Worm (Caenorhabditis elegans) whole organism, L1 larva: ENCODE measurements around the gene ckb-1.

Source experiments
- C04F5.9 ChIP-seq: sonication (generic microtip); optimal IDR thresholded peaks from 2 replicates; lab custom pipeline; 2016; ENCODE audit warnings: missing genetic modification characterization, missing compliant biosample characterization
- F16B12.6 ChIP-seq: fragments of 150-350 bp; optimal IDR thresholded peaks from 2 replicates; lab custom pipeline; 2014; ENCODE audit warnings: missing biosample characterization, missing genetic modification characterization
- aha-1 ChIP-seq: fragments of 150-350 bp; optimal IDR thresholded peaks from 2 replicates; lab custom pipeline; 2014; ENCODE audit warnings: missing biosample characterization, missing genetic modification characterization
- ama-1 ChIP-seq: fragments of 150-350 bp; optimal IDR thresholded peaks from 2 replicates; lab custom pipeline; 2014
- blmp-1 ChIP-seq: fragments of 150-350 bp; optimal IDR thresholded peaks from 2 replicates; lab custom pipeline; 2014; ENCODE audit warnings: missing biosample characterization, missing genetic modification characterization
- ceh-63 ChIP-seq: fragments of 200-800 bp; sonication (Bioruptor generic); optimal IDR thresholded peaks from 2 replicates; lab custom pipeline; 2018; ENCODE audit warnings: mild to moderate bottlenecking, missing genetic modification characterization, missing compliant biosample characterization
- ceh-82 ChIP-seq, 3 experiments: fragments of 150-350 bp in 1 of 3; sonication (generic microtip) in 2 of 3; optimal IDR thresholded peaks; 2 replicates each; lab custom pipeline; 2014 to 2017; ENCODE audit warnings: missing biosample characterization in 3 of 3, missing genetic modification characterization in 3 of 3
- ceh-88 ChIP-seq: fragments of 200-800 bp; sonication (Bioruptor generic); IDR thresholded peaks from 2 replicates; pipeline ENCODE4 v1.3.6; 2022; ENCODE audit warnings: missing genetic modification characterization, missing compliant biosample characterization
- ceh-90 ChIP-seq: sonication (generic microtip); optimal IDR thresholded peaks from 2 replicates; lab custom pipeline; 2016; ENCODE audit warnings: missing genetic modification characterization, missing compliant biosample characterization
- dpl-1 ChIP-seq, 3 experiments: fragments of 150-350 bp in 2 of 3; sonication (generic microtip) in 1 of 3; optimal IDR thresholded peaks; 2 replicates each; lab custom pipeline; 2014 to 2017; ENCODE audit warnings: missing biosample characterization in 3 of 3, missing genetic modification characterization in 3 of 3, missing genetic modification reagents in 3 of 3
- dsc-1 ChIP-seq: sonication (generic microtip); optimal IDR thresholded peaks from 2 replicates; lab custom pipeline; 2016; ENCODE audit warnings: mild to moderate bottlenecking, missing genetic modification characterization, missing compliant biosample characterization
- efl-1 ChIP-seq, 4 experiments: fragments of 150-350 bp; optimal IDR thresholded peaks in 3 of 4; peaks in 1 of 4; 1 replicate in 1 of 4; 2 replicates in 3 of 4; lab custom pipeline; 2014; ENCODE audit warnings: missing biosample characterization in 2 of 4, missing genetic modification characterization in 2 of 4, missing genetic modification reagents in 2 of 4
- egl-13 ChIP-seq: sonication (generic microtip); optimal IDR thresholded peaks from 2 replicates; lab custom pipeline; 2016; ENCODE audit warnings: missing genotype, missing genetic modification reagents, missing genetic modification characterization, missing compliant biosample characterization
- elt-2 ChIP-seq: sonication (generic microtip); optimal IDR thresholded peaks from 2 replicates; lab custom pipeline; 2016; ENCODE audit warnings: missing genetic modification characterization, mild to moderate bottlenecking, inconsistent platforms, missing compliant biosample characterization, missing genetic modification reagents
- elt-3 ChIP-seq, 6 experiments: fragments of 150-350 bp in 1 of 6; sonication (generic microtip); optimal IDR thresholded peaks; 2 replicates each; lab custom pipeline; 2017 to 2018; ENCODE audit warnings: missing biosample characterization in 6 of 6, missing genetic modification characterization in 6 of 6, inconsistent platforms in 1 of 6
- fkh-4 ChIP-seq: sonication (generic microtip); optimal IDR thresholded peaks from 2 replicates; lab custom pipeline; 2016; ENCODE audit warnings: missing compliant biosample characterization, missing genetic modification characterization, borderline replicate concordance
- grh-1 ChIP-seq: fragments of 200-800 bp; sonication (Bioruptor generic); IDR thresholded peaks from 2 replicates; pipeline ENCODE4 v1.3.6; 2022; ENCODE audit warnings: missing genetic modification reagents, missing genetic modification characterization, missing compliant biosample characterization
- hlh-4 ChIP-seq: sonication (generic microtip); optimal IDR thresholded peaks from 2 replicates; lab custom pipeline; 2016; ENCODE audit warnings: mild to moderate bottlenecking, missing genetic modification characterization, missing compliant biosample characterization
- isw-1 ChIP-seq: fragments of 200-800 bp; sonication (Bioruptor generic); IDR thresholded peaks from 2 replicates; pipeline ENCODE4 v1.3.6; 2022; ENCODE audit warnings: missing genetic modification characterization, missing compliant biosample characterization
- lin-13 ChIP-seq: fragments of 150-350 bp; optimal IDR thresholded peaks from 2 replicates; lab custom pipeline; 2014; ENCODE audit warnings: missing biosample characterization, missing genetic modification reagents, missing genetic modification characterization
- lin-14 ChIP-seq: fragments of 200-800 bp; sonication (Bioruptor generic); optimal IDR thresholded peaks from 2 replicates; lab custom pipeline; 2018; ENCODE audit warnings: mild to moderate bottlenecking, missing genetic modification characterization, moderate library complexity, missing compliant biosample characterization
- lir-3 ChIP-seq: sonication (generic microtip); optimal IDR thresholded peaks from 2 replicates; lab custom pipeline; 2016; ENCODE audit warnings: mild to moderate bottlenecking, missing genetic modification characterization, moderate library complexity, missing compliant biosample characterization; ENCODE audit not compliant: poor library complexity
- mep-1 ChIP-seq: fragments of 150-350 bp; optimal IDR thresholded peaks from 2 replicates; lab custom pipeline; 2014; ENCODE audit warnings: missing biosample characterization, missing genetic modification characterization
- nhr-11 ChIP-seq: fragments of 150-350 bp; optimal IDR thresholded peaks from 2 replicates; lab custom pipeline; 2014; ENCODE audit warnings: missing biosample characterization, missing genetic modification characterization
- nhr-12 ChIP-seq: sonication (generic microtip); optimal IDR thresholded peaks from 2 replicates; lab custom pipeline; 2017; ENCODE audit warnings: missing biosample characterization, missing genetic modification characterization
- nhr-19 ChIP-seq: fragments of 200-800 bp; sonication (Bioruptor generic); conservative IDR thresholded peaks from 2 replicates; pipeline ENCODE4 v1.3.6; 2022; ENCODE audit warnings: missing genetic modification characterization, missing compliant biosample characterization
- nhr-20 ChIP-seq: sonication (generic microtip); optimal IDR thresholded peaks from 2 replicates; lab custom pipeline; 2016; ENCODE audit warnings: mild to moderate bottlenecking, missing genetic modification characterization, missing compliant biosample characterization
- nhr-28 ChIP-seq: fragments of 150-350 bp; optimal IDR thresholded peaks from 2 replicates; lab custom pipeline; 2014; ENCODE audit warnings: missing biosample characterization, missing genetic modification characterization
- nhr-47 ChIP-seq: sonication (generic microtip); optimal IDR thresholded peaks from 2 replicates; lab custom pipeline; 2016; ENCODE audit warnings: mild to moderate bottlenecking, missing genetic modification characterization, moderate library complexity, missing compliant biosample characterization
- nhr-71 ChIP-seq: sonication (generic microtip); optimal IDR thresholded peaks from 2 replicates; lab custom pipeline; 2016; ENCODE audit warnings: mild to moderate bottlenecking, missing genetic modification characterization, moderate library complexity, missing compliant biosample characterization
- nhr-76 ChIP-seq: sonication (generic microtip); optimal IDR thresholded peaks from 2 replicates; lab custom pipeline; 2017; ENCODE audit warnings: missing biosample characterization, missing genetic modification characterization
- nhr-77 ChIP-seq: fragments of 150-350 bp; optimal IDR thresholded peaks from 2 replicates; lab custom pipeline; 2014; ENCODE audit warnings: missing biosample characterization, missing genetic modification characterization
- nhr-90 ChIP-seq: sonication (generic microtip); optimal IDR thresholded peaks from 2 replicates; lab custom pipeline; 2016; ENCODE audit warnings: mild to moderate bottlenecking, missing genetic modification characterization, missing compliant biosample characterization; ENCODE audit not compliant: poor library complexity
- pag-3 ChIP-seq: sonication (generic microtip); optimal IDR thresholded peaks from 2 replicates; lab custom pipeline; 2017; ENCODE audit warnings: missing genetic modification characterization, mild to moderate bottlenecking, missing compliant biosample characterization, antibody characterized with exemption, borderline replicate concordance; ENCODE audit not compliant: insufficient read depth
- pqm-1 ChIP-seq: sonication (generic microtip); optimal IDR thresholded peaks from 3 replicates; lab custom pipeline; 2017; ENCODE audit warnings: missing biosample characterization, missing genetic modification characterization
- rnt-1 ChIP-seq: sonication (generic microtip); optimal IDR thresholded peaks from 2 replicates; lab custom pipeline; 2016; ENCODE audit warnings: mild to moderate bottlenecking, missing genetic modification characterization, moderate library complexity, missing compliant biosample characterization
- skn-1 ChIP-seq: fragments of 150-350 bp; optimal IDR thresholded peaks from 2 replicates; lab custom pipeline; 2014; ENCODE audit warnings: missing biosample characterization, missing genetic modification characterization
- snpc-4 ChIP-seq: fragments of 150-350 bp; optimal IDR thresholded peaks from 2 replicates; lab custom pipeline; 2014; ENCODE audit warnings: missing biosample characterization, missing genetic modification characterization
- sox-4 ChIP-seq: sonication (generic microtip); optimal IDR thresholded peaks from 2 replicates; lab custom pipeline; 2016; ENCODE audit warnings: missing genetic modification characterization, missing compliant biosample characterization
- sptf-1 ChIP-seq: fragments of 150-350 bp; optimal IDR thresholded peaks from 2 replicates; lab custom pipeline; 2014; ENCODE audit warnings: missing biosample characterization, missing genetic modification characterization
- swsn-7 ChIP-seq: sonication (generic microtip); optimal IDR thresholded peaks from 2 replicates; lab custom pipeline; 2016; ENCODE audit warnings: missing genetic modification characterization, missing compliant biosample characterization
- unc-86 ChIP-seq: sonication (generic microtip); optimal IDR thresholded peaks from 2 replicates; lab custom pipeline; 2016; ENCODE audit warnings: missing genetic modification characterization, missing compliant biosample characterization
- xbp-1 ChIP-seq: sonication (generic microtip); optimal IDR thresholded peaks from 2 replicates; lab custom pipeline; 2016; ENCODE audit warnings: missing genetic modification characterization, missing compliant biosample characterization
- zag-1 ChIP-seq: fragments of 150-350 bp; optimal IDR thresholded peaks from 2 replicates; lab custom pipeline; 2014; ENCODE audit warnings: missing biosample characterization, missing genetic modification characterization
- zip-4 ChIP-seq: fragments of 200-800 bp; sonication (Bioruptor generic); optimal IDR thresholded peaks from 2 replicates; lab custom pipeline; 2018; ENCODE audit warnings: mild to moderate bottlenecking, missing genetic modification characterization, moderate library complexity, missing compliant biosample characterization
- ztf-11 ChIP-seq, 2 experiments: sonication (generic microtip); optimal IDR thresholded peaks; 2 replicates each; lab custom pipeline; 2016 to 2017; ENCODE audit warnings: missing genetic modification characterization in 2 of 2, missing biosample characterization in 1 of 2, missing compliant biosample characterization in 1 of 2

Gene ckb-1

DNA sequence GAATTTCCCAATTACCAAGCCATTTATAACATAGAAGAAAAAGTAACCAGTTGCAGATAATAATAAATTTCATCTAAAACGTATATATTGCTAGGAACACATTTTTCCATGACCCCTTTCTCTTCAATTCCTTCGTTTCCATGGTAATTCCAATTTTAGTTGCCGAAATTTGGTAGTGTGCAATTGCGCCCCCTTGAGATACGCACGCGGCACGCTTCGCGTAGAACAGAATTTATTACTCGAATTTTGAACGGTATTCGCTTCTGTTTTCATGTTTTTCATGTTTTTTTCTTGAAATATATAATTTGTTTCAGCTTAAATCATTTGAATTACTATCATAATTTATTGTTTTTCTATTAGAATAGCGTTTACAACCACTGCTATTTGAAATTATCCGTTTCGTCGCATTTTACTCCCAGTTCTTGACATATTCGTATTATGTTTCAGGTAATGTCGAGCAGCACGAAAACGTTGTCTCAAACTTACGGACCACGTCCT, 39.3 kb downstream of the ckb-1 start, which contains the start of the genes R07E5.17 and snfc-5 (continued):
- no peak for TF ChIP-seq nhr-76 (tag; lab: Kevin White, UChicago)
- TF ChIP-seq nhr-47 (tag; lab: Kevin White, UChicago) = no peak
- no peak for TF ChIP-seq pqm-1
- no peak for TF ChIP-seq ceh-63 (GFP tag; lab: Kevin White, UChicago)
- TF ChIP-seq isw-1 (GFP tag; lab: Robert Waterston, UW) = no peak
- peak; percentile 51 to 59 for TF ChIP-seq efl-1 (optimal IDR thresholded peaks at IDR 0.05; lab: Kevin White, UChicago)
- peak; percentile 46 to 68 for TF ChIP-seq efl-1 (GFP tag; optimal IDR thresholded peaks at IDR 0.05 in 1 of 2; lab: Kevin White, UChicago)
- TF ChIP-seq ztf-11 (tag; optimal IDR thresholded peaks at IDR 0.05; lab: Kevin White, UChicago) = no peak
- no peak for TF ChIP-seq egl-13 (tag; lab: Kevin White, UChicago)
- no peak for TF ChIP-seq nhr-90 (tag; lab: Kevin White, UChicago)
- no peak for TF ChIP-seq dsc-1 (tag; lab: Kevin White, UChicago)
- no peak for TF ChIP-seq aha-1
- peak; percentile 15 for TF ChIP-seq xbp-1 (tag; lab: Kevin White, UChicago)
- no peak for TF ChIP-seq zag-1 (tag; lab: Kevin White, UChicago)
- TF ChIP-seq lin-13 = no peak
- TF ChIP-seq elt-2 = no peak
- TF ChIP-seq nhr-11 (tag; lab: Kevin White, UChicago) = no peak
- TF ChIP-seq snpc-4 (tag; lab: Kevin White, UChicago) = peak; percentile 18
- no peak for TF ChIP-seq grh-1 (GFP tag; lab: Robert Waterston, UW)
- TF ChIP-seq nhr-19 (GFP tag; lab: Robert Waterston, UW) = no peak
- TF ChIP-seq sox-4 (tag; lab: Kevin White, UChicago) = no peak

DNA sequence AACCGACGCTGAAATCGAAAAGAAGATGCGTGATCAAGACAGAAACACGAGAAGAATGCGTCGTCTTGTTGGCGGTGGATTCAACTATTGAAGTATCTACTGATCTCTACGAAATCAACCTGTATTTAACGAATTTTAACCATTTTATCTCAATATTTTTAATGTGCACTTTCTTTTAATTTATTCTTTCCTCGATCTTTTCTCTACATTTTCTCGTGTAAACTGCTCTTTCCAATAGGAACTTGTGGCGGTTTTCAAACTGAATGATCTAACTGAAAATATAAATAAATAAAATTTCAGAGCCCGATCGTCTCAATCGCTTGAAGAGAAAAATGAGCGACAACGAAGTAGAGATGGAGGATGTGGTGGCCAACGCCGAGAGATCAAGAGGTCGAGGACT, 40.9 kb downstream of the ckb-1 start, which contains the start of gene rnp-4:
rnp-4 (plus strand) TSS at position 301 of the 400 bp plus-strand sequence.
- no peak for TF ChIP-seq hlh-4 (tag; lab: Kevin White, UChicago)
- TF ChIP-seq ceh-88 (GFP tag; lab: Robert Waterston, UW) = no peak
- no peak for TF ChIP-seq pqm-1
- TF ChIP-seq swsn-7 (tag; lab: Kevin White, UChicago) = no peak
- no peak for TF ChIP-seq nhr-77
- TF ChIP-seq nhr-20 (tag; lab: Kevin White, UChicago) = no peak
- TF ChIP-seq skn-1 = no peak
- no peak for TF ChIP-seq F16B12.6 (tag; lab: Kevin White, UChicago)
- TF ChIP-seq ceh-90 (tag; lab: Kevin White, UChicago) = no peak
- no peak for TF ChIP-seq lin-14 (GFP tag; lab: Kevin White, UChicago)
- no peak for TF ChIP-seq zip-4
- no peak for TF ChIP-seq nhr-28 (tag; lab: Kevin White, UChicago)
- TF ChIP-seq ceh-63 (GFP tag; lab: Kevin White, UChicago) = no peak
- no peak for TF ChIP-seq mep-1 (tag; lab: Kevin White, UChicago)
- no peak for TF ChIP-seq egl-13 (tag; lab: Kevin White, UChicago)
- TF ChIP-seq pag-3 (tag; lab: Kevin White, UChicago) = no peak

DNA sequence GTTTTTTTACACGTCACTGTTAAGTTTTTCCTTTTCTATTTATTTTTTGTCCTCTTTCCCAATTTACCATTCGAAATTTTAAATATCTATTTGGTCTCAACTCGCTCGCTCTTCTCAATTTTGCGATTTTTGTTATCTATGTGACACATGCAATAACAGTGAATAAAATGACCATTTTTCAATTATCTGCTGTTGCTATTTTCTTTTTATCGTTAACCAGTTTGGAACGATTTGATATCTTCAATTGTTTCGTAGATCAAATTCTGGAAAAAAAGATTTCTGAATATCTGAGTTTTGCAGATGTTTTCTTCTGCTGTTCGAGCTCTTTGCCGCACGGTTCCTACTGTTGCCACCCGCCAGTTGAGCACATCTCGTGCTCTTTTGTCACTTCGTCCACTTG, 42.1 kb downstream of the ckb-1 start, which contains the start of gene prdx-3:
prdx-3 (plus strand) TSS at position 301 of the 400 bp plus-strand sequence.
- TF ChIP-seq blmp-1 (tag; lab: Kevin White, UChicago) (no peak), nhr-77 (no peak), sptf-1 (tag; lab: Kevin White, UChicago) (no peak), unc-86 (tag; lab: Kevin White, UChicago) (no peak), lin-13 (no peak), fkh-4 (tag; lab: Kevin White, UChicago) (no peak), lir-3 (tag; lab: Kevin White, UChicago) (no peak), ceh-82 (tag; optimal IDR thresholded peaks at IDR 0.05; lab: Kevin White, UChicago) (no peak), rnt-1 (tag; lab: Kevin White, UChicago) (no peak), elt-3 (tag; optimal IDR thresholded peaks at IDR 0.05; lab: Kevin White, UChicago) (no peak), nhr-12 (no peak), nhr-71 (tag; lab: Kevin White, UChicago) (no peak), ceh-63 (GFP tag; lab: Kevin White, UChicago) (no peak), ama-1 (lab: Kevin White, UChicago) (no peak), dpl-1 (GFP tag; optimal IDR thresholded peaks at IDR 0.05; lab: Kevin White, UChicago) (no peak), nhr-20 (tag; lab: Kevin White, UChicago) (no peak), efl-1 (optimal IDR thresholded peaks at IDR 0.05; lab: Kevin White, UChicago) (no peak), efl-1 (GFP tag; optimal IDR thresholded peaks at IDR 0.05 in 1 of 2; lab: Kevin White, UChicago) (no peak), C04F5.9 (tag; lab: Kevin White, UChicago) (no peak)
